Fruit fly (Drosophila melanogaster): ENCODE measurements around the gene gwl.

The gwl gene

dm6 chr3R:18795000-18795810, 49.0 kb downstream of the gwl start, which contains the start of gene CG7720 (continued):
- TF ChIP-seq CG18262 (tag; optimal IDR thresholded peaks at IDR 0.05) (peak; percentile 38), H15 (GFP tag; IDR thresholded peaks at IDR 0.05) (no peak), nmo (GFP tag; optimal IDR thresholded peaks at IDR 0.05) (peak; percentile 36), lab (GFP tag; optimal IDR thresholded peaks at IDR 0.05) (peak; percentile 11), CG16863 (GFP tag; optimal IDR thresholded peaks at IDR 0.05) (peak; percentile 40), CG16815 (GFP tag; optimal IDR thresholded peaks at IDR 0.05) (peak; percentile 17), CG2129 (GFP tag; IDR thresholded peaks at IDR 0.05; ENCODE audit: partially characterized antibody) (no peak), CG14441 (GFP tag; IDR thresholded peaks at IDR 0.05) (peak; percentile 37), phol (tag; optimal IDR thresholded peaks at IDR 0.05) (peak; percentile 50), Adf1 (GFP tag; IDR thresholded peaks at IDR 0.05) (peak; percentile 95), mld (GFP tag; IDR thresholded peaks at IDR 0.05; ENCODE audit: partially characterized antibody) (no peak), CG18619 (GFP tag; optimal IDR thresholded peaks at IDR 0.05) (peak; percentile 51), chif (GFP tag; optimal IDR thresholded peaks at IDR 0.05) (peak in 1 of 2 experiments; percentile 41), ase (GFP tag; IDR thresholded peaks at IDR 0.05) (no peak), eyg (GFP tag; optimal IDR thresholded peaks at IDR 0.05) (no peak), gfzf (GFP tag; optimal IDR thresholded peaks at IDR 0.05) (no peak), CG33557 (GFP tag; optimal IDR thresholded peaks at IDR 0.05) (no peak), ATbp (GFP tag; optimal IDR thresholded peaks at IDR 0.05) (no peak), sens (GFP tag) (peak; percentile 82), bcd (GFP tag; optimal IDR thresholded peaks at IDR 0.05) (peak; percentile 55), Sin3A (optimal IDR thresholded peaks at IDR 0.05) (no peak), Aef1 (GFP tag; IDR thresholded peaks at IDR 0.05) (0 out of 3 replicates have a peak, but pooled peaks have one; percentile 22), CG1602 (GFP tag; optimal IDR thresholded peaks at IDR 0.05) (peak; percentile 60), Kr (GFP tag; optimal IDR thresholded peaks at IDR 0.05) (no peak), ind (GFP tag; optimal IDR thresholded peaks at IDR 0.05) (peak; percentile 59), CG3847 (GFP tag; IDR thresholded peaks at IDR 0.05) (no peak; the same call in 1 of the 2 replicates), PHDP (tag; optimal IDR thresholded peaks at IDR 0.05) (peak; percentile 6), CG18011 (GFP tag; optimal IDR thresholded peaks at IDR 0.05) (no peak), CG1529 (GFP tag; optimal IDR thresholded peaks at IDR 0.05) (peak; percentile 20), D19A (tag; optimal IDR thresholded peaks at IDR 0.05) (peak; percentile 36), D (optimal IDR thresholded peaks at IDR 0.05) (no peak), D (GFP tag; optimal IDR thresholded peaks at IDR 0.05) (peak; percentile 11), CG6689 (GFP tag; IDR thresholded peaks at IDR 0.05) (0 out of 2 replicates have a peak, but pooled peaks have one; percentile 15), zen2 (GFP tag; IDR thresholded peaks at IDR 0.05; ENCODE audit: partially characterized antibody) (no peak), CG12155 (GFP tag; optimal IDR thresholded peaks at IDR 0.05) (peak; percentile 9), tx (GFP tag; optimal IDR thresholded peaks at IDR 0.05) (peak; percentile 22), CoRest (tag; optimal IDR thresholded peaks at IDR 0.05) (peak; percentile 72), psq (GFP tag; optimal IDR thresholded peaks at IDR 0.05) (no peak), cas (GFP tag; IDR thresholded peaks at IDR 0.05) (no peak), HHEX (GFP tag; optimal IDR thresholded peaks at IDR 0.05) (peak; percentile 42), row (GFP tag; IDR thresholded peaks at IDR 0.05) (peak; percentile 73), TFAM (GFP tag; optimal IDR thresholded peaks at IDR 0.05) (no peak), CG9215 (GFP tag; IDR thresholded peaks at IDR 0.05) (peak; percentile 46), ci (GFP tag; IDR thresholded peaks at IDR 0.05) (0 out of 3 replicates have a peak, but pooled peaks have one; percentile 51), bigmax (GFP tag; optimal IDR thresholded peaks at IDR 0.05) (no peak), CG9437 (GFP tag; optimal IDR thresholded peaks at IDR 0.05) (peak; percentile 62), Antp (GFP tag; optimal IDR thresholded peaks at IDR 0.05) (no peak), CG8388 (GFP tag; optimal IDR thresholded peaks at IDR 0.05) (peak; percentile 11), mam (GFP tag; optimal IDR thresholded peaks at IDR 0.05) (no peak), CG11093 (GFP tag; IDR thresholded peaks at IDR 0.05) (no peak)
